Worm (Caenorhabditis elegans): ENCODE results near the gene F21D12.2.

Gene F21D12.2

ce11 chrII:7301670-7302151, 15.9 kb upstream of the F21D12.2 start, which contains the start of gene cul-4 (continued):
- peak; percentile 13 for TF ChIP-seq lin-15B (tag; optimal IDR thresholded peaks at IDR 0.05)
- no peak for TF ChIP-seq madf-5 (GFP tag; IDR thresholded peaks at IDR 0.05)
- TF ChIP-seq daf-12 (tag; optimal IDR thresholded peaks at IDR 0.05) = no peak
- no peak for TF ChIP-seq mep-1 (tag; optimal IDR thresholded peaks at IDR 0.05)
- TF ChIP-seq vab-7 (GFP tag; IDR thresholded peaks at IDR 0.05) = no peak
- no peak for TF ChIP-seq snpc-4 (tag; optimal IDR thresholded peaks at IDR 0.05)
- TF ChIP-seq Y5F2A.4 (GFP tag; optimal IDR thresholded peaks at IDR 0.05) = no peak
- TF ChIP-seq lin-1 (GFP tag; IDR thresholded peaks at IDR 0.05) = no peak
- TF ChIP-seq zfp-2 (tag; optimal IDR thresholded peaks at IDR 0.05) = no peak
- TF ChIP-seq gei-8 (GFP tag; optimal IDR thresholded peaks at IDR 0.05) = no peak
- TF ChIP-seq R02D3.7 (tag; optimal IDR thresholded peaks at IDR 0.05) = no peak
- TF ChIP-seq ztf-11 (tag; optimal IDR thresholded peaks at IDR 0.05) = no peak
- TF ChIP-seq F37D6.2 (tag; optimal IDR thresholded peaks at IDR 0.05) = no peak
- TF ChIP-seq spr-1 (tag; optimal IDR thresholded peaks at IDR 0.05) = peak; percentile 59
- TF ChIP-seq nhr-77 (tag; optimal IDR thresholded peaks at IDR 0.05) = no peak
- peak; percentile 92 for TF ChIP-seq mes-2 (tag; optimal IDR thresholded peaks at IDR 0.05; ENCODE audit: poor library complexity, severe bottlenecking)
- no peak for TF ChIP-seq ztf-7 (tag; optimal IDR thresholded peaks at IDR 0.05)
- TF ChIP-seq tra-1 (GFP tag; IDR thresholded peaks at IDR 0.05) = no peak
- TF ChIP-seq egl-43 (GFP tag; IDR thresholded peaks at IDR 0.05) = no peak
- TF ChIP-seq lin-38 (GFP tag; IDR thresholded peaks at IDR 0.05) = peak; percentile 84
- TF ChIP-seq skn-1 (tag; optimal IDR thresholded peaks at IDR 0.05) = no peak
- TF ChIP-seq unc-39 (tag; optimal IDR thresholded peaks at IDR 0.05) = no peak
- no peak for TF ChIP-seq saeg-2 (GFP tag; IDR thresholded peaks at IDR 0.05)
- no peak for TF ChIP-seq mxl-3 (GFP tag; optimal IDR thresholded peaks at IDR 0.05)
- peak; percentile 25 for TF ChIP-seq lin-13 (GFP tag; optimal IDR thresholded peaks at IDR 0.05)
- TF ChIP-seq fos-1 (tag; optimal IDR thresholded peaks at IDR 0.05) = no peak
- TF ChIP-seq dve-1 (tag; optimal IDR thresholded peaks at IDR 0.05; ENCODE audit: insufficient read depth) = no peak
- TF ChIP-seq nhr-10 (tag; optimal IDR thresholded peaks at IDR 0.05) = no peak
- peak; percentile 78 for TF ChIP-seq dpl-1 (GFP tag; optimal IDR thresholded peaks at IDR 0.05)
- TF ChIP-seq ZK546.5 (tag; optimal IDR thresholded peaks at IDR 0.05) = no peak
- no peak for TF ChIP-seq cey-2 (tag; optimal IDR thresholded peaks at IDR 0.05; ENCODE audit: borderline replicate concordance, insufficient read depth)
- TF ChIP-seq ZK337.2 (GFP tag; IDR thresholded peaks at IDR 0.05) = no peak
- peak; percentile 75 for TF ChIP-seq hlh-11 (tag; optimal IDR thresholded peaks at IDR 0.05)
- TF ChIP-seq ama-1 (optimal IDR thresholded peaks at IDR 0.05) = no peak
- no peak for TF ChIP-seq nhr-102 (tag; optimal IDR thresholded peaks at IDR 0.05)
- TF ChIP-seq ceh-20 (GFP tag; IDR thresholded peaks at IDR 0.05) = no peak

DNA sequence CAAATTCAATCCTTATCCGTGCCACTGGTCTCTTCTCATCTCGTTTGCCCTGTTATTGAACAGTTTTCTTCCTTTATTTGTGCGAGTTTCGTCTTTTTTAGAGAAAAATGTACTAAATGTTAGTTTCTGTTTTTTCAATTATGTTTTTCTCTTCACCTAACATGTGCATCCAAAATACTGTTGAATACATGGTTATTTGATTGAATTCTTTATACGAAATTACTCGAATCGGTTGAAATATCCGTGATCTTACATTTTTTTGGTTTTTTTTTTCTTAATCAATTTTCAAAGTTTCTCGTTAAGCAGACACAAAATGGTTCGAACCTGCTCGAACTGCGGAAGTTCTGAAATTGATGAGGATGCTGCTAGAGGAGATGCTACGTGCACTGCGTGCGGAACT, 12.0 kb upstream of the F21D12.2 start, which contains the start of gene brf-1:
Gene brf-1, plus strand, starts transcription at position 301 of the 400 bp plus-strand sequence.
- TF ChIP-seq T26A8.4 (GFP tag; IDR thresholded peaks at IDR 0.05) (no peak), ctbp-1 (GFP tag; IDR thresholded peaks at IDR 0.05) (no peak), Y5F2A.4 (GFP tag; optimal IDR thresholded peaks at IDR 0.05) (no peak), nhr-102 (tag; optimal IDR thresholded peaks at IDR 0.05) (no peak), lsy-2 (tag; optimal IDR thresholded peaks at IDR 0.05) (no peak), nhr-25 (tag; optimal IDR thresholded peaks at IDR 0.05; ENCODE audit: borderline replicate concordance, insufficient read depth) (no peak), zip-11 (GFP tag; IDR thresholded peaks at IDR 0.05) (no peak), pqm-1 (tag; optimal IDR thresholded peaks at IDR 0.05) (no peak), snpc-1.2 (GFP tag; IDR thresholded peaks at IDR 0.05) (no peak), hlh-11 (tag; optimal IDR thresholded peaks at IDR 0.05) (no peak)
